Worm (Caenorhabditis elegans) whole organism, mixed stage, embryonic: ENCODE results near the gene glb-9.

ENCODE experiments used
- M03D4.4 ChIP-seq: sonication (generic microtip); optimal IDR thresholded peaks from 2 replicates; lab custom pipeline; 2017; ENCODE audit warnings: mild to moderate bottlenecking, missing genetic modification characterization, missing compliant biosample characterization
- bed-3 ChIP-seq: fragments of 200-800 bp; sonication (Bioruptor generic); optimal IDR thresholded peaks from 3 replicates; lab custom pipeline; 2018; ENCODE audit warnings: mild to moderate bottlenecking, missing genetic modification characterization, moderate library complexity, missing compliant biosample characterization
- blmp-1 ChIP-seq: fragments of 150-350 bp; optimal IDR thresholded peaks from 2 replicates; lab custom pipeline; 2014; ENCODE audit warnings: missing biosample characterization, missing genetic modification characterization
- ceh-39 ChIP-seq: fragments of 150-350 bp; optimal IDR thresholded peaks from 2 replicates; lab custom pipeline; 2014; ENCODE audit warnings: missing biosample characterization, missing genetic modification characterization
- ceh-43 ChIP-seq: fragments of 200-800 bp; sonication (Bioruptor generic); optimal IDR thresholded peaks from 2 replicates; lab custom pipeline; 2018; ENCODE audit warnings: mild to moderate bottlenecking, missing genetic modification characterization, moderate library complexity, missing compliant biosample characterization
- ceh-83 ChIP-seq: fragments of 200-800 bp; sonication (Bioruptor generic); optimal IDR thresholded peaks from 2 replicates; lab custom pipeline; 2018; ENCODE audit warnings: mild to moderate bottlenecking, missing genetic modification characterization, missing compliant biosample characterization
- ces-1 ChIP-seq: fragments of 150-350 bp; optimal IDR thresholded peaks from 2 replicates; lab custom pipeline; 2014; ENCODE audit warnings: missing biosample characterization, missing genetic modification reagents, missing genetic modification characterization
- cnd-1 ChIP-seq: fragments of 200-800 bp; sonication (Bioruptor generic); optimal IDR thresholded peaks from 2 replicates; lab custom pipeline; 2018; ENCODE audit warnings: mild to moderate bottlenecking, missing genetic modification characterization, missing compliant biosample characterization
- drap-1 ChIP-seq: fragments of 200-800 bp; sonication (Bioruptor generic); optimal IDR thresholded peaks from 3 replicates; lab custom pipeline; 2018; ENCODE audit warnings: mild to moderate bottlenecking, missing genetic modification characterization, missing compliant biosample characterization
- elt-1 ChIP-seq: sonication (generic microtip); optimal IDR thresholded peaks from 2 replicates; lab custom pipeline; 2017; ENCODE audit warnings: missing genetic modification characterization, mild to moderate bottlenecking, missing compliant biosample characterization, antibody characterized with exemption, moderate library complexity, borderline replicate concordance; ENCODE audit not compliant: insufficient read depth
- elt-3 ChIP-seq: fragments of 150-350 bp; optimal IDR thresholded peaks from 2 replicates; lab custom pipeline; 2014; ENCODE audit warnings: missing biosample characterization, missing genetic modification characterization
- flh-1 ChIP-seq: fragments of 200-800 bp; sonication (Bioruptor generic); optimal IDR thresholded peaks from 2 replicates; lab custom pipeline; 2018; ENCODE audit warnings: mild to moderate bottlenecking, missing genetic modification characterization, moderate library complexity, missing compliant biosample characterization
- ham-2 ChIP-seq: fragments of 200-800 bp; sonication (Bioruptor generic); optimal IDR thresholded peaks from 2 replicates; lab custom pipeline; 2018; ENCODE audit warnings: mild to moderate bottlenecking, missing genetic modification characterization, missing compliant biosample characterization
- lin-13 ChIP-seq: fragments of 150-350 bp; optimal IDR thresholded peaks from 2 replicates; lab custom pipeline; 2014; ENCODE audit warnings: missing biosample characterization, missing genetic modification characterization
- lin-32 ChIP-seq: fragments of 200-800 bp; sonication (Bioruptor generic); optimal IDR thresholded peaks from 2 replicates; lab custom pipeline; 2018; ENCODE audit warnings: mild to moderate bottlenecking, missing genetic modification characterization, missing compliant biosample characterization
- lsy-2 ChIP-seq: fragments of 150-350 bp; optimal IDR thresholded peaks from 2 replicates; lab custom pipeline; 2014; ENCODE audit warnings: missing biosample characterization, missing genetic modification characterization
- mab-5 ChIP-seq: fragments of 150-350 bp; optimal IDR thresholded peaks from 2 replicates; lab custom pipeline; 2014; ENCODE audit warnings: missing biosample characterization, missing genetic modification characterization
- mls-2 ChIP-seq: sonication (generic microtip); optimal IDR thresholded peaks from 2 replicates; lab custom pipeline; 2016; ENCODE audit warnings: mild to moderate bottlenecking, missing genetic modification characterization, moderate library complexity, missing compliant biosample characterization
- nhr-12 ChIP-seq: fragments of 150-350 bp; optimal IDR thresholded peaks from 2 replicates; lab custom pipeline; 2014; ENCODE audit warnings: missing biosample characterization, missing genetic modification characterization
- nhr-2 ChIP-seq: fragments of 150-350 bp; optimal IDR thresholded peaks from 2 replicates; lab custom pipeline; 2014; ENCODE audit warnings: missing biosample characterization, missing genetic modification characterization
- nhr-237 ChIP-seq: fragments of 150-350 bp; optimal IDR thresholded peaks from 2 replicates; lab custom pipeline; 2014; ENCODE audit warnings: missing biosample characterization, missing genetic modification characterization
- nhr-28 ChIP-seq: fragments of 150-350 bp; optimal IDR thresholded peaks from 2 replicates; lab custom pipeline; 2014; ENCODE audit warnings: missing biosample characterization, missing genetic modification characterization
- sem-2 ChIP-seq: fragments of 200-800 bp; sonication (Bioruptor generic); optimal IDR thresholded peaks from 2 replicates; lab custom pipeline; 2018; ENCODE audit warnings: mild to moderate bottlenecking, missing genetic modification characterization, missing compliant biosample characterization
- snpc-4 ChIP-seq: fragments of 150-350 bp; optimal IDR thresholded peaks from 2 replicates; lab custom pipeline; 2014; ENCODE audit warnings: missing biosample characterization, missing genetic modification characterization
- sptf-1 ChIP-seq: sonication (generic microtip); optimal IDR thresholded peaks from 2 replicates; lab custom pipeline; 2017; ENCODE audit warnings: mild to moderate bottlenecking, missing genetic modification characterization, moderate library complexity, missing compliant biosample characterization
- tbx-8 ChIP-seq: fragments of 200-800 bp; sonication (Bioruptor generic); optimal IDR thresholded peaks from 2 replicates; lab custom pipeline; 2018; ENCODE audit warnings: mild to moderate bottlenecking, missing genetic modification characterization, moderate library complexity, missing compliant biosample characterization
- unc-39 ChIP-seq: fragments of 150-350 bp; optimal IDR thresholded peaks from 2 replicates; lab custom pipeline; 2014; ENCODE audit warnings: missing biosample characterization, missing genetic modification characterization
- unc-62 ChIP-seq: fragments of 150-350 bp; optimal IDR thresholded peaks from 2 replicates; lab custom pipeline; 2014; ENCODE audit warnings: missing biosample characterization, missing genetic modification reagents, missing genetic modification characterization
- zip-8 ChIP-seq: fragments of 150-350 bp; optimal IDR thresholded peaks from 2 replicates; lab custom pipeline; 2014; ENCODE audit warnings: missing biosample characterization, missing genetic modification characterization
- ztf-11 ChIP-seq: fragments of 150-350 bp; optimal IDR thresholded peaks from 2 replicates; lab custom pipeline; 2014; ENCODE audit warnings: missing biosample characterization, missing genetic modification characterization

Gene glb-9

ce11 chrII:7528210-7528609 lies 9.1 kb upstream of the glb-9 start:
- TF ChIP-seq sptf-1 (tag; lab: Kevin White, UChicago) (no peak), sem-2 (GFP tag; lab: Kevin White, UChicago) (no peak), ceh-83 (no peak)
- TF ChIP-seq, all 35 proteins: peak for 0

- TF ChIP-seq flh-1 (GFP tag; lab: Kevin White, UChicago) (no peak), snpc-4 (no peak), unc-39 (tag; lab: Kevin White, UChicago) (no peak), elt-3 (tag; lab: Kevin White, UChicago) (no peak), lin-32 (GFP tag; lab: Kevin White, UChicago) (no peak), ztf-11 (tag; lab: Kevin White, UChicago) (no peak), mls-2 (no peak), mab-5 (tag; lab: Kevin White, UChicago) (no peak), drap-1 (no peak), lin-13 (tag; lab: Kevin White, UChicago) (no peak), ces-1 (GFP tag; lab: Kevin White, UChicago) (no peak), unc-62 (GFP tag; lab: Kevin White, UChicago) (no peak), blmp-1 (tag; lab: Kevin White, UChicago) (no peak), sem-2 (GFP tag; lab: Kevin White, UChicago) (no peak), ceh-83 (no peak), nhr-237 (no peak), M03D4.4 (tag; lab: Kevin White, UChicago) (no peak), nhr-12 (tag; lab: Kevin White, UChicago) (no peak), cnd-1 (tag; lab: Kevin White, UChicago) (no peak)
These were observed 6.3 kb upstream of the glb-9 start, which contains the start of the genes ZK1290.7 and rnh-1.1 for ce11 chrII:7525458-7525857. ZK1290.7 (minus strand) TSS chrII:7525558. rnh-1.1 (plus strand) TSS chrII:7525738.

DNA sequence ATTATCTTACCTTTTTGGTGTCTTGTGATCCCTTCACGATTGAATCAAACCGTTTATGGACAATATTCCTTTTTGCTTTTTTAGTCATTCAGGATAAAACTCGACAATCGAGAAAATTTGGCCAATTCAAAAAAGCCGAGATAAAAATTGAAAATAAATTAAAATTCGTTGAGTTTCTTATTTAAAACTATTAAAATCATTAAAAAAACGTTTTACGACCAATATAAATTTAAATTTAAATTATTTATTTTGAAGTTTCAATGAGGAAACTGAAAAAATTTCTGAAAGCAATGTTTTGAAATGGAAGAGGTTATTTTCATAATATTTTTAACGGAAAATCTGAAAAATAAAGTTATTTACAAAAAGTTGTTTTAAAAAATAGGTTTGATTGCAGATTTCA lies 4.2 kb upstream of the glb-9 start, which contains the start of gene ZK1290.15:
Gene ZK1290.15 (plus strand): TSS at position 301 of the 400 bp plus-strand sequence.
- TF ChIP-seq bed-3 (GFP tag; lab: Kevin White, UChicago): no peak
- no peak for TF ChIP-seq elt-1 (tag; lab: Kevin White, UChicago)
- no peak for TF ChIP-seq lsy-2 (tag; lab: Kevin White, UChicago)
- TF ChIP-seq nhr-12 (tag; lab: Kevin White, UChicago): no peak
- TF ChIP-seq ceh-43 (GFP tag; lab: Kevin White, UChicago): no peak
- TF ChIP-seq tbx-8 (GFP tag; lab: Kevin White, UChicago): no peak
- no peak for TF ChIP-seq lin-32 (GFP tag; lab: Kevin White, UChicago)
- TF ChIP-seq cnd-1 (tag; lab: Kevin White, UChicago): no peak
- TF ChIP-seq nhr-237: no peak
- no peak for TF ChIP-seq sptf-1 (tag; lab: Kevin White, UChicago)

DNA sequence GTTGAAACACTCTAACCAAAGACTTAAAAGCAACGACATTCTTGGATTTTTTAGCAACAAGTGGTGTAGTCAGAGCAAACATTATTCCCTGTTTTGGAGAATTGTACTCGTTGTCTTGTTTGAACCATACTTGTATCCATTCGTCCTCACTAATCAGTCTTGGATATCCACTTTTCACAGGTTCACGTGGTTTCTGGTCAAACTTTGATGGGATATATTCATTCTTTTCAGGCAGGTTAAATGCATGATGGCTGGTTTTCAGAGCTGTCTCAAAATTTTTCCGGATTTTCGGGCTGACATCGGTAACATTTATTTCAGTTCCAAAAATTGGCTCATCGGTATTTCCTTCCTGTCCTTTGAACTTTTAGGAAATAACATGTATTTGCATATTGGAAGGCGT lies 2.3 kb upstream of the glb-9 start:
- no peak for TF ChIP-seq drap-1
- TF ChIP-seq nhr-237: no peak
- TF ChIP-seq ceh-43 (GFP tag; lab: Kevin White, UChicago): no peak
- no peak for TF ChIP-seq sem-2 (GFP tag; lab: Kevin White, UChicago)
- no peak for TF ChIP-seq unc-62 (GFP tag; lab: Kevin White, UChicago)
- TF ChIP-seq, all 35 proteins: peak for 0

- TF ChIP-seq elt-3 (tag; lab: Kevin White, UChicago): no peak
- no peak for TF ChIP-seq ceh-83
- TF ChIP-seq ham-2 (GFP tag; lab: Kevin White, UChicago): no peak
- TF ChIP-seq zip-8 (tag; lab: Kevin White, UChicago): no peak
- TF ChIP-seq drap-1: no peak
- no peak for TF ChIP-seq unc-62 (GFP tag; lab: Kevin White, UChicago)
- no peak for TF ChIP-seq snpc-4
- TF ChIP-seq nhr-2 (tag; lab: Kevin White, UChicago): no peak
- TF ChIP-seq mls-2: no peak
- TF ChIP-seq unc-39 (tag; lab: Kevin White, UChicago): no peak
- no peak for TF ChIP-seq ceh-39 (tag; lab: Kevin White, UChicago)
- no peak for TF ChIP-seq flh-1 (GFP tag; lab: Kevin White, UChicago)
- TF ChIP-seq sem-2 (GFP tag; lab: Kevin White, UChicago): no peak
- no peak for TF ChIP-seq nhr-28 (tag; lab: Kevin White, UChicago)
These were observed 14.1 kb downstream of the glb-9 start, which contains the start of gene C28F5.1 for ce11 chrII:7505005-7505404. C28F5.1 (plus strand) TSS chrII:7505305.
